Worm (Caenorhabditis elegans) whole organism, L1 larva: ENCODE results near the gene irld-56.

Source experiments
- C04F5.9 ChIP-seq: sonication (generic microtip); optimal IDR thresholded peaks from 2 replicates; lab custom pipeline; 2016; ENCODE audit warnings: missing genetic modification characterization, missing compliant biosample characterization
- F16B12.6 ChIP-seq: fragments of 150-350 bp; optimal IDR thresholded peaks from 2 replicates; lab custom pipeline; 2014; ENCODE audit warnings: missing biosample characterization, missing genetic modification characterization
- Y116A8C.19 ChIP-seq: sonication (generic microtip); optimal IDR thresholded peaks from 2 replicates; lab custom pipeline; 2016; ENCODE audit warnings: missing compliant biosample characterization, missing genetic modification characterization, borderline replicate concordance
- aha-1 ChIP-seq: fragments of 150-350 bp; optimal IDR thresholded peaks from 2 replicates; lab custom pipeline; 2014; ENCODE audit warnings: missing biosample characterization, missing genetic modification characterization
- alr-1 ChIP-seq: fragments of 200-800 bp; sonication (Bioruptor generic); optimal IDR thresholded peaks from 2 replicates; lab custom pipeline; 2018; ENCODE audit warnings: borderline replicate concordance, mild to moderate bottlenecking, missing genetic modification characterization, missing compliant biosample characterization
- blmp-1 ChIP-seq: fragments of 150-350 bp; optimal IDR thresholded peaks from 2 replicates; lab custom pipeline; 2014; ENCODE audit warnings: missing biosample characterization, missing genetic modification characterization
- ceh-63 ChIP-seq: fragments of 200-800 bp; sonication (Bioruptor generic); optimal IDR thresholded peaks from 2 replicates; lab custom pipeline; 2018; ENCODE audit warnings: mild to moderate bottlenecking, missing genetic modification characterization, missing compliant biosample characterization
- ceh-8 ChIP-seq: fragments of 200-800 bp; sonication (Bioruptor generic); optimal IDR thresholded peaks from 2 replicates; lab custom pipeline; 2018; ENCODE audit warnings: mild to moderate bottlenecking, missing genetic modification characterization, moderate library complexity, missing compliant biosample characterization
- ceh-82 ChIP-seq, 3 experiments: fragments of 150-350 bp in 1 of 3; sonication (generic microtip) in 2 of 3; optimal IDR thresholded peaks; 2 replicates each; lab custom pipeline; 2014 to 2017; ENCODE audit warnings: missing biosample characterization in 3 of 3, missing genetic modification characterization in 3 of 3
- ceh-90 ChIP-seq: sonication (generic microtip); optimal IDR thresholded peaks from 2 replicates; lab custom pipeline; 2016; ENCODE audit warnings: missing genetic modification characterization, missing compliant biosample characterization
- dpl-1 ChIP-seq, 3 experiments: fragments of 150-350 bp in 2 of 3; sonication (generic microtip) in 1 of 3; optimal IDR thresholded peaks; 2 replicates each; lab custom pipeline; 2014 to 2017; ENCODE audit warnings: missing biosample characterization in 3 of 3, missing genetic modification characterization in 3 of 3, missing genetic modification reagents in 3 of 3
- efl-1 ChIP-seq, 4 experiments: fragments of 150-350 bp; optimal IDR thresholded peaks in 3 of 4; peaks in 1 of 4; 1 replicate in 1 of 4; 2 replicates in 3 of 4; lab custom pipeline; 2014; ENCODE audit warnings: missing biosample characterization in 2 of 4, missing genetic modification characterization in 2 of 4, missing genetic modification reagents in 2 of 4
- ets-5 ChIP-seq: fragments of 200-800 bp; sonication (Bioruptor generic); IDR thresholded peaks from 2 replicates; pipeline ENCODE4 v1.3.6; 2022; ENCODE audit warnings: missing genetic modification characterization, missing compliant biosample characterization
- grh-1 ChIP-seq: fragments of 200-800 bp; sonication (Bioruptor generic); IDR thresholded peaks from 2 replicates; pipeline ENCODE4 v1.3.6; 2022; ENCODE audit warnings: missing genetic modification reagents, missing genetic modification characterization, missing compliant biosample characterization
- irx-1 ChIP-seq: sonication (generic microtip); optimal IDR thresholded peaks from 2 replicates; lab custom pipeline; 2016; ENCODE audit warnings: missing genetic modification characterization, missing compliant biosample characterization
- isw-1 ChIP-seq: fragments of 200-800 bp; sonication (Bioruptor generic); IDR thresholded peaks from 2 replicates; pipeline ENCODE4 v1.3.6; 2022; ENCODE audit warnings: missing genetic modification characterization, missing compliant biosample characterization
- jun-1 ChIP-seq: fragments of 150-350 bp; optimal IDR thresholded peaks from 2 replicates; lab custom pipeline; 2014; ENCODE audit warnings: missing biosample characterization, missing genetic modification reagents, missing genetic modification characterization
- lin-13 ChIP-seq: fragments of 150-350 bp; optimal IDR thresholded peaks from 2 replicates; lab custom pipeline; 2014; ENCODE audit warnings: missing biosample characterization, missing genetic modification reagents, missing genetic modification characterization
- lin-14 ChIP-seq: fragments of 200-800 bp; sonication (Bioruptor generic); optimal IDR thresholded peaks from 2 replicates; lab custom pipeline; 2018; ENCODE audit warnings: mild to moderate bottlenecking, missing genetic modification characterization, moderate library complexity, missing compliant biosample characterization
- lin-35 ChIP-seq, 2 experiments: fragments of 150-350 bp; optimal IDR thresholded peaks; 2 replicates each; lab custom pipeline; 2014; ENCODE audit warnings: missing biosample characterization in 2 of 2, missing genetic modification characterization in 2 of 2, missing genetic modification reagents in 2 of 2
- lin-39 ChIP-seq: fragments of 150-350 bp; optimal IDR thresholded peaks from 2 replicates; lab custom pipeline; 2014; ENCODE audit warnings: missing biosample characterization, missing genetic modification reagents, missing genetic modification characterization
- mdl-1 ChIP-seq, 2 experiments: fragments of 150-350 bp; optimal IDR thresholded peaks; 2 replicates each; lab custom pipeline; 2014 to 2017; ENCODE audit warnings: missing biosample characterization in 2 of 2, missing genetic modification characterization in 2 of 2, inconsistent platforms in 1 of 2
- mep-1 ChIP-seq: fragments of 150-350 bp; optimal IDR thresholded peaks from 2 replicates; lab custom pipeline; 2014; ENCODE audit warnings: missing biosample characterization, missing genetic modification characterization
- nhr-11 ChIP-seq: fragments of 150-350 bp; optimal IDR thresholded peaks from 2 replicates; lab custom pipeline; 2014; ENCODE audit warnings: missing biosample characterization, missing genetic modification characterization
- nhr-19 ChIP-seq: fragments of 200-800 bp; sonication (Bioruptor generic); conservative IDR thresholded peaks from 2 replicates; pipeline ENCODE4 v1.3.6; 2022; ENCODE audit warnings: missing genetic modification characterization, missing compliant biosample characterization
- nhr-237 ChIP-seq: fragments of 150-350 bp; optimal IDR thresholded peaks from 2 replicates; lab custom pipeline; 2014; ENCODE audit warnings: missing biosample characterization, missing genetic modification characterization
- nhr-76 ChIP-seq: sonication (generic microtip); optimal IDR thresholded peaks from 2 replicates; lab custom pipeline; 2017; ENCODE audit warnings: missing biosample characterization, missing genetic modification characterization
- nhr-77 ChIP-seq: fragments of 150-350 bp; optimal IDR thresholded peaks from 2 replicates; lab custom pipeline; 2014; ENCODE audit warnings: missing biosample characterization, missing genetic modification characterization
- nhr-85 ChIP-seq: sonication (generic microtip); peaks from one replicate; lab custom pipeline; 2016; ENCODE audit warnings: missing genetic modification characterization, inconsistent platforms, missing compliant biosample characterization
- pag-3 ChIP-seq: sonication (generic microtip); optimal IDR thresholded peaks from 2 replicates; lab custom pipeline; 2017; ENCODE audit warnings: missing genetic modification characterization, mild to moderate bottlenecking, missing compliant biosample characterization, antibody characterized with exemption, borderline replicate concordance; ENCODE audit not compliant: insufficient read depth
- rnt-1 ChIP-seq: sonication (generic microtip); optimal IDR thresholded peaks from 2 replicates; lab custom pipeline; 2016; ENCODE audit warnings: mild to moderate bottlenecking, missing genetic modification characterization, moderate library complexity, missing compliant biosample characterization
- snu-23 ChIP-seq: sonication (generic microtip); optimal IDR thresholded peaks from 2 replicates; lab custom pipeline; 2016; ENCODE audit warnings: missing genetic modification characterization, missing compliant biosample characterization
- swsn-7 ChIP-seq: sonication (generic microtip); optimal IDR thresholded peaks from 2 replicates; lab custom pipeline; 2016; ENCODE audit warnings: missing genetic modification characterization, missing compliant biosample characterization
- unc-130 ChIP-seq: fragments of 150-350 bp; optimal IDR thresholded peaks from 2 replicates; lab custom pipeline; 2017; ENCODE audit warnings: missing biosample characterization, missing genetic modification characterization, inconsistent platforms
- vab-15 ChIP-seq: sonication (generic microtip); optimal IDR thresholded peaks from 2 replicates; lab custom pipeline; 2017; ENCODE audit warnings: missing genotype, mild to moderate bottlenecking, missing genetic modification characterization, missing compliant biosample characterization
- xbp-1 ChIP-seq: sonication (generic microtip); optimal IDR thresholded peaks from 2 replicates; lab custom pipeline; 2016; ENCODE audit warnings: missing genetic modification characterization, missing compliant biosample characterization
- zip-4 ChIP-seq: fragments of 200-800 bp; sonication (Bioruptor generic); optimal IDR thresholded peaks from 2 replicates; lab custom pipeline; 2018; ENCODE audit warnings: mild to moderate bottlenecking, missing genetic modification characterization, moderate library complexity, missing compliant biosample characterization
- ztf-11 ChIP-seq, 2 experiments: sonication (generic microtip); optimal IDR thresholded peaks; 2 replicates each; lab custom pipeline; 2016 to 2017; ENCODE audit warnings: missing genetic modification characterization in 2 of 2, missing biosample characterization in 1 of 2, missing compliant biosample characterization in 1 of 2
- ztf-4 ChIP-seq: fragments of 150-350 bp; optimal IDR thresholded peaks from 2 replicates; lab custom pipeline; 2014; ENCODE audit warnings: missing biosample characterization, missing genetic modification characterization

irld-56 gene

DNA sequence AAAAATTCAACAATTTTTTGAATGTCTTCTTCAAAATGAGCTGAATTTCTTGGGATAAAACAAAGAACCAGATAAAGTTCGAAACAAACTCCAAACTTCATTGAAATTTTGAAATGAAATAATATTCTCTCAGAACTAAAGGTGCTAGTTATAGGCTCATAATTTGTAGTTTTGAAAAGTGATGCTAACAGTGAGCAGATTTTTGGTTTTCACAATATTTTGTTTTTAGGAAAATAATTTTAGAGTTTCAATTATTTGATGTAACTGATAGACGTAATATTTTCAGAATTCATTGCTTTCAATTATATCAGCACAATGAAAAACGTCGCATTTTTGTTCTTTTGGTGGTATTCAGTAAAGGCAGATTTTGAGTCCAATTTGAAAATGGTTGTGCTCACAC lies at the start of gene irld-56, which contains the start of gene irld-55:
Gene irld-56 (minus strand): TSS at position 101 of the 400 bp plus-strand sequence.
Gene irld-55 (plus strand): TSS at position 316 of the 400 bp plus-strand sequence.
- TF ChIP-seq pag-3 (tag; lab: Kevin White, UChicago) (no peak), ceh-63 (GFP tag; lab: Kevin White, UChicago) (no peak), rnt-1 (no peak), unc-130 (tag; lab: Kevin White, UChicago) (no peak)

DNA sequence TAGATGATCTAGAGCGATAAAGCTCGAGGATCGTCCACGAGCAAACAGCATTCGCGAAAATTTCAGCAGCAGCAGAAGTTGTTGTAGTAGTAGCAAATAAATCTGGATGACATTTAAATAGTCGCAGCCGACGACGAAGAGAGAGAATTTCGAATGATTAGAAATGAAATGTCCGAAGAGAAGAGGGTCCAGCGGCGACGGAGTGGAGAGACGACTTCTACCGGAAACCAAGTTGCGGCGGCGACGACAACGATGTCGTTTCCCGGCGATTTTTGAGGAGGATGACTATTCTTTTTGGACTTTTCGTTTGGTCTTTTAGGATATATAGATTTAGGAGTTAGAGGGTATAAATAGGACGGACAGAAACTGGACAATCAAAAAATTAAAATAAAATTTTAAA lies 46.6 kb upstream of the irld-56 start:
- TF ChIP-seq dpl-1 (GFP tag; optimal IDR thresholded peaks at IDR 0.05; lab: Kevin White, UChicago): no peak
- no peak for TF ChIP-seq xbp-1 (tag; lab: Kevin White, UChicago)
- TF ChIP-seq C04F5.9: no peak
- no peak for TF ChIP-seq efl-1 (optimal IDR thresholded peaks at IDR 0.05; lab: Kevin White, UChicago)
- no peak for TF ChIP-seq efl-1 (GFP tag; optimal IDR thresholded peaks at IDR 0.05 in 1 of 2; lab: Kevin White, UChicago)
- no peak for TF ChIP-seq grh-1 (GFP tag; lab: Robert Waterston, UW)
- no peak for TF ChIP-seq nhr-19 (GFP tag; lab: Robert Waterston, UW)
- no peak for TF ChIP-seq ceh-90 (tag; lab: Kevin White, UChicago)
- no peak for TF ChIP-seq blmp-1
- TF ChIP-seq ceh-63 (GFP tag; lab: Kevin White, UChicago): no peak
- TF ChIP-seq ztf-11 (tag; optimal IDR thresholded peaks at IDR 0.05; lab: Kevin White, UChicago): no peak
- TF ChIP-seq isw-1 (GFP tag; lab: Robert Waterston, UW): no peak
- no peak for TF ChIP-seq ceh-82 (tag; optimal IDR thresholded peaks at IDR 0.05; lab: Kevin White, UChicago)
- TF ChIP-seq Y116A8C.19 (tag; lab: Kevin White, UChicago): no peak
- no peak for TF ChIP-seq mdl-1 (tag; optimal IDR thresholded peaks at IDR 0.05; lab: Kevin White, UChicago)
- TF ChIP-seq nhr-77 (tag; lab: Kevin White, UChicago): no peak

DNA sequence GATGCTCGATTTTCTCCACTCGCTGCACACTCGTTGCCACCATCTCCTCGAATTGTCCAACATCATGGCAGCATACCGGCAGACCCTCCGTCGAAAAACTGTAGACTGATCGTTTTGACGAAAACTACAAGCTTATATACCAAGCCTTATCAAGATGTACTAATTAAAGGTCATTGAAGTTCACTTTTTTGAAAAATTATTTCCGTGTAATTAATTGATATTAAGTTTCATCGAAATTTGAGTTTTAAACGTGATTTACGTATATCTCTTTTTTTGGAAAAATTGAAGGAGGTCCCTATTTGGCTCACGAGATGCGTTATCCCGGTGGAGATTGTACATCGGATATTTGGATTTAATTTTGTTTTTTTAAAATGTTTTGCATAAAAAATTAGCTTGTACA lies 40.8 kb upstream of the irld-56 start, which contains the start of gene Y37A1B.4:
Gene Y37A1B.4 (minus strand): TSS at position 101 of the 400 bp plus-strand sequence.
- TF ChIP-seq unc-130 (tag; lab: Kevin White, UChicago) (no peak), lin-13 (GFP tag; lab: Kevin White, UChicago) (no peak), ceh-82 (tag; optimal IDR thresholded peaks at IDR 0.05; lab: Kevin White, UChicago) (no peak), aha-1 (tag; lab: Kevin White, UChicago) (no peak), ceh-63 (GFP tag; lab: Kevin White, UChicago) (no peak), alr-1 (no peak), lin-39 (tag; lab: Kevin White, UChicago) (no peak), nhr-19 (GFP tag; lab: Robert Waterston, UW) (no peak), mdl-1 (tag; optimal IDR thresholded peaks at IDR 0.05; lab: Kevin White, UChicago) (no peak), swsn-7 (tag; lab: Kevin White, UChicago) (no peak), nhr-237 (tag; lab: Kevin White, UChicago) (no peak), lin-35 (GFP tag; optimal IDR thresholded peaks at IDR 0.05; lab: Kevin White, UChicago) (no peak), blmp-1 (no peak), nhr-76 (no peak), jun-1 (tag; lab: Kevin White, UChicago) (no peak), irx-1 (tag; lab: Kevin White, UChicago) (no peak), ets-5 (no peak), nhr-11 (tag; lab: Kevin White, UChicago) (no peak), lin-14 (GFP tag; lab: Kevin White, UChicago) (no peak)
- TF ChIP-seq, all 84 proteins: peak for 0

DNA sequence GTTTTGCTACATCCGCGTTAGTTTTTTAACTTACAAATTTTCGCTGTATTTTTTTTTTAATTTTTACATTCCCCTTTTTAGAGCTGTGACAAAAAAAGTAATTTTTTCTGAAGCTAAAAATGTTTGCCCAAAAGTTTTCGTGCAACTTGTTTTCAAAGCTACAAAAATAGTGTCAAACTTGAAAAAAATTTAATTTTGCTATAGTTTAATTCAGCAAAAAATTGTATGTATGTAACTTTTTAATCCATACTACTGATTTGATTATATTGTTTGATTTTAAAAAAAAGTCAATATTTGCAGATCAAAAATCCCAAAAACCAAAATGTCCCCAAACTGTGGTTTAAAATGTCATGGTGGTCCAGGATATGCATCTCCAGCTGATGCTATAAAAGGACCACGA lies 31.1 kb upstream of the irld-56 start, which contains the start of gene semo-1:
Gene semo-1 (plus strand): TSS at position 301 of the 400 bp plus-strand sequence.
- TF ChIP-seq ceh-82 (tag; optimal IDR thresholded peaks at IDR 0.05; lab: Kevin White, UChicago) (no peak), efl-1 (optimal IDR thresholded peaks at IDR 0.05; lab: Kevin White, UChicago) (no peak), efl-1 (GFP tag; optimal IDR thresholded peaks at IDR 0.05 in 1 of 2; lab: Kevin White, UChicago) (no peak), zip-4 (GFP tag; lab: Kevin White, UChicago) (no peak), nhr-19 (GFP tag; lab: Robert Waterston, UW) (no peak), ztf-4 (tag; lab: Kevin White, UChicago) (no peak), ceh-63 (GFP tag; lab: Kevin White, UChicago) (no peak), nhr-85 (no peak), alr-1 (no peak), rnt-1 (no peak), ceh-8 (GFP tag; lab: Kevin White, UChicago) (no peak), vab-15 (no peak), mep-1 (tag; lab: Kevin White, UChicago) (no peak), snu-23 (GFP tag; lab: Kevin White, UChicago) (no peak), swsn-7 (tag; lab: Kevin White, UChicago) (no peak), F16B12.6 (no peak), lin-35 (GFP tag; optimal IDR thresholded peaks at IDR 0.05; lab: Kevin White, UChicago) (no peak)
